Worm (Caenorhabditis elegans) whole organism, L4 larva: ENCODE data around the gene pha-1.

Experiments
- F10B5.3 ChIP-seq: sonication (generic microtip); optimal IDR thresholded peaks from 2 replicates; lab custom pipeline; 2016; ENCODE audit warnings: mild to moderate bottlenecking, missing genetic modification characterization, missing compliant biosample characterization
- F26F4.8 ChIP-seq: fragments of 200-800 bp; sonication (Bioruptor generic); conservative IDR thresholded peaks from 2 replicates; pipeline ENCODE4 v1.3.6; 2022; ENCODE audit warnings: missing genetic modification characterization, missing compliant biosample characterization
- F37D6.2 ChIP-seq: sonication (generic microtip); optimal IDR thresholded peaks from 2 replicates; lab custom pipeline; 2016; ENCODE audit warnings: mild to moderate bottlenecking, missing genetic modification characterization, missing compliant biosample characterization
- F49E8.2 ChIP-seq: sonication (generic microtip); optimal IDR thresholded peaks from 2 replicates; lab custom pipeline; 2016; ENCODE audit warnings: missing compliant biosample characterization, mild to moderate bottlenecking, missing genetic modification characterization, borderline replicate concordance
- Y48G9A.11 ChIP-seq: fragments of 200-800 bp; sonication (Bioruptor generic); IDR thresholded peaks from 2 replicates; pipeline ENCODE4 v1.3.6; 2022; ENCODE audit warnings: missing genetic modification reagents, missing genetic modification characterization, missing compliant biosample characterization
- ZK337.2 ChIP-seq: fragments of 200-800 bp; sonication (Bioruptor generic); IDR thresholded peaks from 2 replicates; pipeline ENCODE4 v1.3.6; 2022; ENCODE audit warnings: missing genetic modification reagents, missing genetic modification characterization, missing compliant biosample characterization
- arid-1 ChIP-seq: fragments of 200-800 bp; sonication (Bioruptor generic); conservative IDR thresholded peaks from 2 replicates; pipeline ENCODE4 v1.3.6; 2022; ENCODE audit warnings: missing genetic modification reagents, missing genetic modification characterization, missing compliant biosample characterization
- attf-4 ChIP-seq: sonication (generic microtip); optimal IDR thresholded peaks from 3 replicates; lab custom pipeline; 2017; ENCODE audit warnings: missing biosample characterization, missing genetic modification characterization
- ceh-28 ChIP-seq: fragments of 150-350 bp; optimal IDR thresholded peaks from 2 replicates; lab custom pipeline; 2014; ENCODE audit warnings: missing biosample characterization, missing genetic modification reagents, missing genetic modification characterization
- ceh-44 ChIP-seq: fragments of 200-800 bp; sonication (Bioruptor generic); IDR thresholded peaks from 2 replicates; pipeline ENCODE4 v1.3.6; 2022; ENCODE audit warnings: missing genetic modification reagents, missing genetic modification characterization, missing compliant biosample characterization
- ceh-82 ChIP-seq: sonication (generic microtip); optimal IDR thresholded peaks from 2 replicates; lab custom pipeline; 2017; ENCODE audit warnings: missing biosample characterization, missing genetic modification characterization
- ces-1 ChIP-seq: fragments of 150-350 bp; sonication (generic microtip); optimal IDR thresholded peaks from 4 replicates; lab custom pipeline; 2014; ENCODE audit warnings: missing biosample characterization, missing genetic modification reagents, missing genetic modification characterization
- ctbp-1 ChIP-seq: fragments of 200-800 bp; sonication (Bioruptor generic); IDR thresholded peaks from 2 replicates; pipeline ENCODE4 v1.3.6; 2022; ENCODE audit warnings: missing genetic modification reagents, missing genetic modification characterization, missing compliant biosample characterization
- daf-16 ChIP-seq, 3 experiments: sonication (generic microtip); optimal IDR thresholded peaks; 2 replicates each; lab custom pipeline; 2016 to 2017; ENCODE audit warnings: missing genetic modification characterization in 3 of 3, missing genetic modification reagents in 3 of 3, mild to moderate bottlenecking in 2 of 3, missing compliant biosample characterization in 2 of 3, missing biosample characterization in 1 of 3, moderate library complexity in 1 of 3
- daf-8 ChIP-seq: fragments of 200-800 bp; sonication (Bioruptor generic); IDR thresholded peaks from 2 replicates; pipeline ENCODE4 v1.3.6; 2022; ENCODE audit warnings: missing genetic modification characterization, missing compliant biosample characterization
- dve-1 ChIP-seq: sonication (generic microtip); optimal IDR thresholded peaks from 2 replicates; lab custom pipeline; 2017; ENCODE audit warnings: antibody characterized with exemption, mild to moderate bottlenecking, missing genetic modification characterization, missing compliant biosample characterization; ENCODE audit not compliant: insufficient read depth
- egl-27 ChIP-seq: sonication (generic microtip); optimal IDR thresholded peaks from 3 replicates; lab custom pipeline; 2017; ENCODE audit warnings: missing biosample characterization, missing genetic modification reagents, missing genetic modification characterization
- fkh-10 ChIP-seq: fragments of 150-350 bp; optimal IDR thresholded peaks from 2 replicates; lab custom pipeline; 2014; ENCODE audit warnings: missing biosample characterization, missing genetic modification reagents, missing genetic modification characterization
- fos-1 ChIP-seq: fragments of 150-350 bp; optimal IDR thresholded peaks from 2 replicates; lab custom pipeline; 2014; ENCODE audit warnings: missing biosample characterization, missing genetic modification characterization
- hif-1 ChIP-seq, 2 experiments: sonication (generic microtip); optimal IDR thresholded peaks; 2 replicates each; lab custom pipeline; 2016 to 2017; ENCODE audit warnings: missing compliant biosample characterization in 2 of 2, missing genetic modification characterization in 2 of 2, missing genetic modification reagents in 2 of 2, missing genotype in 2 of 2, mild to moderate bottlenecking in 1 of 2
- hlh-11 ChIP-seq: fragments of 200-800 bp; sonication (Bioruptor generic); optimal IDR thresholded peaks from 2 replicates; lab custom pipeline; 2018; ENCODE audit warnings: mild to moderate bottlenecking, missing genetic modification characterization, missing compliant biosample characterization
- hlh-30 ChIP-seq: sonication (generic microtip); optimal IDR thresholded peaks from 2 replicates; lab custom pipeline; 2017; ENCODE audit warnings: antibody characterized with exemption, mild to moderate bottlenecking, missing genetic modification characterization, missing compliant biosample characterization; ENCODE audit not compliant: insufficient read depth
- jun-1 ChIP-seq: fragments of 150-350 bp; optimal IDR thresholded peaks from 2 replicates; lab custom pipeline; 2014; ENCODE audit warnings: missing biosample characterization, missing genetic modification reagents, missing genetic modification characterization
- lim-7 ChIP-seq: fragments of 200-800 bp; sonication (Bioruptor generic); IDR thresholded peaks from 2 replicates; pipeline ENCODE4 v1.3.6; 2022; ENCODE audit warnings: missing genetic modification characterization, missing compliant biosample characterization
- lin-1 ChIP-seq: fragments of 200-800 bp; sonication (Bioruptor generic); IDR thresholded peaks from 2 replicates; pipeline ENCODE4 v1.3.6; 2022; ENCODE audit warnings: missing genetic modification reagents, missing genetic modification characterization, missing compliant biosample characterization
- lin-38 ChIP-seq: fragments of 200-800 bp; sonication (Bioruptor generic); IDR thresholded peaks from 2 replicates; pipeline ENCODE4 v1.3.6; 2022; ENCODE audit warnings: missing genetic modification reagents, missing genetic modification characterization, missing compliant biosample characterization
- lir-3 ChIP-seq: sonication (generic microtip); optimal IDR thresholded peaks from 2 replicates; lab custom pipeline; 2016; ENCODE audit warnings: mild to moderate bottlenecking, missing genetic modification characterization, missing compliant biosample characterization
- lsy-2 ChIP-seq, 2 experiments: fragments of 150-350 bp in 1 of 2; sonication (generic microtip) in 1 of 2; optimal IDR thresholded peaks; 2 replicates each; lab custom pipeline; 2014 to 2017; ENCODE audit warnings: missing biosample characterization in 2 of 2, missing genetic modification characterization in 2 of 2
- madf-5 ChIP-seq, 2 experiments: fragments of 200-800 bp; sonication (Bioruptor generic); IDR thresholded peaks; 2 replicates each; pipeline ENCODE4 v1.3.6; 2022; ENCODE audit warnings: missing compliant biosample characterization in 2 of 2, missing genetic modification characterization in 2 of 2
- madf-9 ChIP-seq: fragments of 200-800 bp; sonication (Bioruptor generic); conservative IDR thresholded peaks from 2 replicates; pipeline ENCODE4 v1.3.6; 2022; ENCODE audit warnings: missing genetic modification reagents, missing genetic modification characterization, missing compliant biosample characterization
- mep-1 ChIP-seq: fragments of 150-350 bp; sonication (generic microtip); optimal IDR thresholded peaks from 3 replicates; lab custom pipeline; 2014; ENCODE audit warnings: missing biosample characterization, missing genetic modification characterization
- mes-2 ChIP-seq: sonication (generic microtip); optimal IDR thresholded peaks from 2 replicates; lab custom pipeline; 2016; ENCODE audit warnings: missing genotype, mild to moderate bottlenecking, missing genetic modification characterization, missing compliant biosample characterization; ENCODE audit not compliant: poor library complexity, severe bottlenecking
- nhr-11 ChIP-seq: fragments of 150-350 bp; optimal IDR thresholded peaks from 2 replicates; lab custom pipeline; 2014; ENCODE audit warnings: missing biosample characterization, missing genetic modification characterization
- nhr-237 ChIP-seq: sonication (generic microtip); optimal IDR thresholded peaks from 2 replicates; lab custom pipeline; 2017; ENCODE audit warnings: missing biosample characterization, missing genetic modification characterization
- nhr-48 ChIP-seq: sonication (generic microtip); optimal IDR thresholded peaks from 2 replicates; lab custom pipeline; 2016; ENCODE audit warnings: mild to moderate bottlenecking, missing genetic modification characterization, missing compliant biosample characterization
- nhr-6 ChIP-seq: fragments of 150-350 bp; optimal IDR thresholded peaks from 2 replicates; lab custom pipeline; 2014; ENCODE audit warnings: missing biosample characterization, missing genetic modification characterization
- nhr-76 ChIP-seq: fragments of 150-350 bp; optimal IDR thresholded peaks from 2 replicates; lab custom pipeline; 2014; ENCODE audit warnings: missing biosample characterization, missing genetic modification characterization
- pha-4 ChIP-seq, 2 experiments: fragments of 150-350 bp in 1 of 2; fragments of 200-800 bp in 1 of 2; sonication (Bioruptor generic) in 1 of 2; IDR thresholded peaks in 1 of 2; optimal IDR thresholded peaks in 1 of 2; 2 replicates each; pipeline versions ENCODE4 v1.3.6 to Lab custom; 2014 to 2022; ENCODE audit warnings: missing genetic modification characterization in 2 of 2, missing genetic modification reagents in 2 of 2, missing biosample characterization in 1 of 2, missing compliant biosample characterization in 1 of 2
- pqm-1 ChIP-seq: sonication (generic microtip); optimal IDR thresholded peaks from 2 replicates; lab custom pipeline; 2017; ENCODE audit warnings: missing biosample characterization, missing genetic modification characterization
- rbr-2 ChIP-seq: sonication (generic microtip); optimal IDR thresholded peaks from 2 replicates; lab custom pipeline; 2016; ENCODE audit warnings: missing genotype, missing genetic modification characterization, missing compliant biosample characterization
- sdz-12 ChIP-seq: fragments of 200-800 bp; sonication (Bioruptor generic); optimal IDR thresholded peaks from 2 replicates; lab custom pipeline; 2018; ENCODE audit warnings: mild to moderate bottlenecking, missing genetic modification characterization, missing compliant biosample characterization
- set-16 ChIP-seq: fragments of 200-800 bp; sonication (Bioruptor generic); IDR thresholded peaks from 2 replicates; pipeline ENCODE4 v1.3.6; 2022; ENCODE audit warnings: missing genetic modification reagents, missing genetic modification characterization, missing compliant biosample characterization
- skn-1 ChIP-seq: fragments of 150-350 bp; optimal IDR thresholded peaks from 2 replicates; lab custom pipeline; 2014; ENCODE audit warnings: missing biosample characterization, missing genetic modification characterization
- tra-1 ChIP-seq: fragments of 200-800 bp; sonication (Bioruptor generic); IDR thresholded peaks from 2 replicates; pipeline ENCODE4 v1.3.6; 2022; ENCODE audit warnings: missing genetic modification reagents, missing genetic modification characterization, missing compliant biosample characterization
- unc-130 ChIP-seq: sonication (generic microtip); optimal IDR thresholded peaks from 2 replicates; lab custom pipeline; 2016; ENCODE audit warnings: missing genetic modification reagents, missing genetic modification characterization, missing compliant biosample characterization
- unc-39 ChIP-seq: sonication (generic microtip); optimal IDR thresholded peaks from 2 replicates; lab custom pipeline; 2017; ENCODE audit warnings: missing biosample characterization, missing genetic modification characterization
- unc-62 ChIP-seq, 3 experiments: fragments of 150-350 bp in 1 of 3; sonication (generic microtip); optimal IDR thresholded peaks in 2 of 3; peaks in 1 of 3; 1 replicate in 1 of 3; 2 replicates in 2 of 3; lab custom pipeline; 2014 to 2017; ENCODE audit warnings: missing biosample characterization in 3 of 3, missing genetic modification characterization in 3 of 3, missing genetic modification reagents in 3 of 3, missing genotype in 1 of 3
- zag-1 ChIP-seq: fragments of 150-350 bp; optimal IDR thresholded peaks from 2 replicates; lab custom pipeline; 2014; ENCODE audit warnings: missing biosample characterization, missing genetic modification characterization
- zip-11 ChIP-seq: fragments of 200-800 bp; sonication (Bioruptor generic); IDR thresholded peaks from 2 replicates; pipeline ENCODE4 v1.3.6; 2022; ENCODE audit warnings: missing genetic modification characterization, missing compliant biosample characterization
- ztf-11 ChIP-seq: fragments of 150-350 bp; optimal IDR thresholded peaks from 2 replicates; lab custom pipeline; 2014; ENCODE audit warnings: missing biosample characterization, missing genetic modification characterization

pha-1 gene

DNA sequence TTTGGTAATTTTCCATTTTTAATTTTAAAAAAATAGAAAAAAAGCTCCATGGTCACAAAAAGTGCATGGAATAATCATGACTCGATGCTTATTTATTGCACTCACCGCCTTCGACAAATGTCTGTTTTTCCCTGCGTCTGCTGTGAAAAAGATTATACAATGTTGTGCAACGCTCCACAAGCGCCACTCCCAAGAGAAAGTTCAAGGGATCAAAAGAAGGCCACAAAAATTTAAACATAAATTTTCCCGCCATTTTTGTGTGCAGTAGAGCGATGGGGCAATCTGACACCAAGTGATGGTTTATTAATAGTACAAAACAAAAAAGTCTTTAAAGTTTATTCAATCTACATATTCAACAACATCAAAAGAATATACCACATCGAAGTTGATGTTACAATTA is 7.3 kb downstream of the pha-1 start, which contains the start of gene fbxa-128 (continued):
- TF ChIP-seq lir-3 (no peak), F26F4.8 (GFP tag; lab: Robert Waterston, UW) (no peak), ces-1 (GFP tag; lab: Kevin White, UChicago) (no peak), nhr-76 (no peak), ctbp-1 (GFP tag; lab: Robert Waterston, UW) (no peak), lin-1 (no peak), daf-8 (GFP tag; lab: Robert Waterston, UW) (no peak), daf-16 (GFP tag; optimal IDR thresholded peaks at IDR 0.05; lab: Kevin White, UChicago) (no peak), daf-16 (tag; optimal IDR thresholded peaks at IDR 0.05; lab: Kevin White, UChicago) (peak; percentile 50), F37D6.2 (tag; lab: Kevin White, UChicago) (no peak), hlh-11 (tag; lab: Kevin White, UChicago) (no peak), rbr-2 (no peak), unc-62 (GFP tag; optimal IDR thresholded peaks at IDR 0.05 in 1 of 2; lab: Kevin White, UChicago) (no peak), unc-62 (tag; optimal IDR thresholded peaks at IDR 0.05; lab: Kevin White, UChicago) (no peak), lim-7 (GFP tag; lab: Robert Waterston, UW) (no peak), lsy-2 (tag; optimal IDR thresholded peaks at IDR 0.05; lab: Kevin White, UChicago) (peak in 1 of 2 experiments; percentile 77), nhr-6 (tag; lab: Kevin White, UChicago) (peak; percentile 78), pha-4 (GFP tag; IDR thresholded peaks at IDR 0.05; lab: Robert Waterston, UW) (no peak), pha-4 (tag; optimal IDR thresholded peaks at IDR 0.05; lab: Kevin White, UChicago) (peak; percentile 19), nhr-237 (tag; lab: Kevin White, UChicago) (no peak), attf-4 (tag; lab: Kevin White, UChicago) (no peak), hlh-30 (peak; percentile 7), madf-5 (GFP tag; IDR thresholded peaks at IDR 0.05; lab: Robert Waterston, UW) (no peak), ZK337.2 (GFP tag; lab: Robert Waterston, UW) (no peak), skn-1 (tag; lab: Kevin White, UChicago) (no peak), fos-1 (no peak), Y48G9A.11 (GFP tag; lab: Robert Waterston, UW) (no peak), F10B5.3 (tag; lab: Kevin White, UChicago) (no peak), sdz-12 (GFP tag; lab: Kevin White, UChicago) (no peak), zag-1 (tag; lab: Kevin White, UChicago) (no peak), madf-9 (GFP tag; lab: Robert Waterston, UW) (no peak), ztf-11 (tag; lab: Kevin White, UChicago) (no peak), lin-38 (no peak; the same call in 1 of the 2 replicates), unc-39 (no peak), nhr-11 (tag; lab: Kevin White, UChicago) (no peak), fkh-10 (GFP tag; lab: Kevin White, UChicago) (no peak), F49E8.2 (tag; lab: Kevin White, UChicago) (no peak), zip-11 (GFP tag; lab: Robert Waterston, UW) (no peak), unc-130 (GFP tag; lab: Kevin White, UChicago) (no peak), ceh-82 (no peak), ceh-28 (no peak), nhr-48 (tag; lab: Kevin White, UChicago) (no peak), mes-2 (no peak), pqm-1 (tag; lab: Kevin White, UChicago) (peak; percentile 7), mep-1 (tag; lab: Kevin White, UChicago) (peak; percentile 29), egl-27 (no peak), tra-1 (GFP tag; lab: Robert Waterston, UW) (no peak), ceh-44 (no peak), arid-1 (GFP tag; lab: Robert Waterston, UW) (no peak), set-16 (GFP tag; lab: Robert Waterston, UW) (no peak), hif-1 (tag; optimal IDR thresholded peaks at IDR 0.05; lab: Kevin White, UChicago) (no peak), dve-1 (tag; lab: Kevin White, UChicago) (peak; percentile 83), jun-1 (tag; lab: Kevin White, UChicago) (no peak)
